Worm (Caenorhabditis elegans): Measurements from ENCODE around the gene C34D10.1.

- TF ChIP-seq elt-1 (tag; optimal IDR thresholded peaks at IDR 0.05), result no peak
- TF ChIP-seq ama-1 (optimal IDR thresholded peaks at IDR 0.05), result no peak
- TF ChIP-seq nhr-10 (tag; optimal IDR thresholded peaks at IDR 0.05), result no peak
Observed at ce11 chrX:8059999-8060398, 30.7 kb downstream of the C34D10.1 start.
